Fruit fly (Drosophila melanogaster): Measurements from ENCODE around the gene Wdr37.

The Wdr37 gene

DNA sequence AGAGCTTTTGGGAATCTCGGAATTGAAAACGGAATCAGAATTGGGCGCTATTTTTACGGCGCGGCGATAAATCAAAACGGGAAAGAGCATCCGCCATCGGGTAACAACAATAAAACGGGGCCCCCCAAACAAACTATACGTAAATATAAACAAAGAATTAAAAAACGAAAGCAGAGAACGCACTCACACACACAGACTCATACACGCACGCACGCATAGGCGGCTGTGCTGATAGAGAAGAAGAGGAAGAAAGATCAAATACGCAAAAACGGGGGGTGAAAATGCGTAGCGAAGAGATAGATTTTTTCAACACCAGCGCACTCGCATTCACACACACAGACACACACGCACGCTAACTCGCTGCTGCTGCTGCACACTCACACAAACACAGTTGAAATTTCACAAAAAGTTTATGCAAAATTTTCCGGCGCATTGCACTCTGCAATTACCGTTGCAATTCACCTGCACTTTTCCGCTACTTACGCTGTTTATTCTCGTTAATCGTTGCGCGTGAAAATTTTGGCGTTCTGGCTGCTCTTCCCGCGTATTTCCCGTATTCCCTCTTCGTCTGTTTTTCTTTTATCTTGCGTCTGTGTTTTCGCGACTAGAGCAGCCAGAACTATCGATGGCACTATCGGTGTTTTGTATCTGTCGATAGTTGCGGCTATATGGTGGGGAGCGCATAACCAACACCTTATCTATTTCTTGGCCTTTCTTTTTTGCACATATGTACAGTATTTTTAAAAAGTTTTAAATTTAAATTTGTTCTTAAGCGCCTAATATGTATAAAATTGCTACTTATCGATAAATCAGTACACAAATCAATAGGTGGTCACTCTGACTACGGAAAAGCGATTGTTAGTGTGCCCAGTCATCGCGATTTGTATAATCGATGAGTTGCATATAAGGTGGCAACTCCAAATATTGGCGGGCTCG lies 10.0 kb upstream of the Wdr37 start, which contains the start of gene CG31122:
CG31122 (minus strand) TSS at position 596 of the 936 bp plus-strand sequence.
- TF ChIP-seq Lim3 (GFP tag; IDR thresholded peaks at IDR 0.05) (no peak), HmgZ (tag; optimal IDR thresholded peaks at IDR 0.05) (peak; percentile 13), CG12299 (tag; optimal IDR thresholded peaks at IDR 0.05) (no peak), CG15073 (GFP tag; optimal IDR thresholded peaks at IDR 0.05) (no peak), ERR (GFP tag; optimal IDR thresholded peaks at IDR 0.05) (peak; percentile 14), mld (GFP tag; IDR thresholded peaks at IDR 0.05; ENCODE audit: partially characterized antibody) (peak; percentile 74), caup (GFP tag; optimal IDR thresholded peaks at IDR 0.05; ENCODE audit: severe bottlenecking) (peak; percentile 24), row (GFP tag; IDR thresholded peaks at IDR 0.05) (peak; percentile 83), CG8388 (GFP tag; optimal IDR thresholded peaks at IDR 0.05) (peak; percentile 19), Taf1 (GFP tag; IDR thresholded peaks at IDR 0.05) (no peak), CG4730 (GFP tag; IDR thresholded peaks at IDR 0.05) (no peak), CG11504 (tag; optimal IDR thresholded peaks at IDR 0.05) (peak; percentile 63), fu2 (GFP tag; optimal IDR thresholded peaks at IDR 0.05) (no peak), CG13287 (GFP tag; IDR thresholded peaks at IDR 0.05; ENCODE audit: partially characterized antibody) (peak; percentile 98), CG1602 (GFP tag; optimal IDR thresholded peaks at IDR 0.05) (peak; percentile 9), exex (tag; optimal IDR thresholded peaks at IDR 0.05) (peak; percentile 20), CG17359 (tag; optimal IDR thresholded peaks at IDR 0.05) (no peak), Poxn (GFP tag; IDR thresholded peaks at IDR 0.05) (no peak), so (GFP tag; IDR thresholded peaks at IDR 0.05) (peak; percentile 27; the same call in 1 of the 3 replicates), CG11695 (GFP tag; IDR thresholded peaks at IDR 0.05) (peak; percentile 55; the same call in 1 of the 3 replicates), CG34376 (GFP tag; optimal IDR thresholded peaks at IDR 0.05) (peak; percentile 55), abd-A (tag; optimal IDR thresholded peaks at IDR 0.05) (peak; percentile 77), hbn (GFP tag; IDR thresholded peaks at IDR 0.05; ENCODE audit: partially characterized antibody) (peak; percentile 96), Fer1 (GFP tag; optimal IDR thresholded peaks at IDR 0.05) (peak; percentile 34), Hey (tag; optimal IDR thresholded peaks at IDR 0.05) (no peak), CG8359 (GFP tag; optimal IDR thresholded peaks at IDR 0.05; ENCODE audit: borderline replicate concordance) (no peak), Elba2 (GFP tag; optimal IDR thresholded peaks at IDR 0.05) (no peak), CG15696 (tag; optimal IDR thresholded peaks at IDR 0.05) (peak; percentile 23), ken (GFP tag; IDR thresholded peaks at IDR 0.05) (no peak), fd64A (GFP tag; optimal IDR thresholded peaks at IDR 0.05) (peak; percentile 33), CG16779 (GFP tag; IDR thresholded peaks at IDR 0.05) (no peak), CG8924 (tag; optimal IDR thresholded peaks at IDR 0.05) (peak; percentile 38), Hr51 (GFP tag; optimal IDR thresholded peaks at IDR 0.05) (peak in 1 of 2 experiments; percentile 62), H15 (GFP tag; IDR thresholded peaks at IDR 0.05) (no peak), BtbVII (GFP tag; optimal IDR thresholded peaks at IDR 0.05) (peak; percentile 7), Sry-δ (GFP tag; optimal IDR thresholded peaks at IDR 0.05) (peak; percentile 96), Mrtf (GFP tag; IDR thresholded peaks at IDR 0.05) (no peak), Atf3 (GFP tag; optimal IDR thresholded peaks at IDR 0.05) (peak; percentile 55), YL-1 (GFP tag; optimal IDR thresholded peaks at IDR 0.05) (peak; percentile 59), CG3995 (GFP tag; optimal IDR thresholded peaks at IDR 0.05) (peak; percentile 98), Hr39 (optimal IDR thresholded peaks at IDR 0.05) (no peak), CG6791 (GFP tag; IDR thresholded peaks at IDR 0.05; ENCODE audit: partially characterized antibody) (peak; percentile 89), aop (GFP tag; IDR thresholded peaks at IDR 0.05) (no peak), Trl (optimal IDR thresholded peaks at IDR 0.05) (peak in 1 of 2 experiments; percentile 48), Trl (GFP tag; optimal IDR thresholded peaks at IDR 0.05) (peak; percentile 62), CG14667 (GFP tag; IDR thresholded peaks at IDR 0.05) (no peak), Awh (GFP tag; IDR thresholded peaks at IDR 0.05) (no peak), bab2 (GFP tag; optimal IDR thresholded peaks at IDR 0.05) (peak; percentile 44), ab (GFP tag; optimal IDR thresholded peaks at IDR 0.05) (no peak)
